Fruit fly (Drosophila melanogaster) whole organism, pupa: ENCODE data around the gene Mi-2.

ENCODE experiments used
- CG13204 ChIP-seq: fragments of 200-800 bp; sonication (Bioruptor generic); optimal IDR thresholded peaks from 2 replicates; lab custom pipeline; 2018; ENCODE audit warnings: missing biosample characterization, mild to moderate bottlenecking, missing genetic modification characterization, moderate library complexity
- CG15710 ChIP-seq: fragments of 200-800 bp; sonication (Bioruptor generic); optimal IDR thresholded peaks from 2 replicates; lab custom pipeline; 2018; ENCODE audit warnings: missing biosample characterization, mild to moderate bottlenecking, missing genetic modification characterization, moderate library complexity
- CG34367 ChIP-seq: fragments of 200-800 bp; sonication (Bioruptor generic); optimal IDR thresholded peaks from 2 replicates; lab custom pipeline; 2018; ENCODE audit warnings: missing biosample characterization, mild to moderate bottlenecking, missing genetic modification characterization
- CG9948 ChIP-seq: fragments of 200-800 bp; sonication (Bioruptor generic); optimal IDR thresholded peaks from 2 replicates; lab custom pipeline; 2018; ENCODE audit warnings: missing biosample characterization, mild to moderate bottlenecking, missing genetic modification characterization, moderate library complexity
- D1 ChIP-seq: fragments of 200-800 bp; sonication (Bioruptor generic); optimal IDR thresholded peaks from 2 replicates; lab custom pipeline; 2018; ENCODE audit warnings: missing biosample characterization, mild to moderate bottlenecking, missing genetic modification characterization, moderate library complexity

DNA sequence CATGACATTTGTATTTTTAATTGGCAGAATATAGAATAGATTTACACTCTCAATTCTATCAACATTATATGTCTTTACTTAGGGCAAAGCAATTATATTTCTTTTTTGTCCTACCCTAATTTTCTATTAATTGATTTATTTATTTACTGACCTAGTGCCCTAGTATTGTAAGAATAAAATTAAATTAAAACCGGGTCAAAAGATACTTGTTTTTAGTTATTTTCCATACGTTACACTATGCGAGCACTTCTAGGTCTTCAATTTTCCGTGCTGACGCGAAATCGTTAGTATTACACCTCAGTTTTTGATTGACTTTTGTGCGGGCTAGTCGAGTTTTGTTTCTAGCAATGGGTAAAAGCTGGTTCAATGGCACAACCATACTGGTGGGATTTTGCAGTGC, 21.4 kb upstream of the Mi-2 start, which contains the start of gene CG46462:
- TF ChIP-seq CG15710 (tag; lab: Kevin White, UChicago) (no peak), CG34367 (tag; lab: Kevin White, UChicago) (no peak), D1 (tag; lab: Kevin White, UChicago) (no peak), CG9948 (no peak), CG13204 (GFP tag; lab: Kevin White, UChicago) (no peak)
